Worm (Caenorhabditis elegans) whole organism, mixed stage, embryonic: Measurements from ENCODE around the gene srh-293.

ENCODE experiments used
- elt-3 ChIP-seq: fragments of 150-350 bp; optimal IDR thresholded peaks from 2 replicates; lab custom pipeline; 2014; ENCODE audit warnings: missing biosample characterization, missing genetic modification characterization
- nhr-237 ChIP-seq: fragments of 150-350 bp; optimal IDR thresholded peaks from 2 replicates; lab custom pipeline; 2014; ENCODE audit warnings: missing biosample characterization, missing genetic modification characterization
- snpc-4 ChIP-seq: fragments of 150-350 bp; optimal IDR thresholded peaks from 2 replicates; lab custom pipeline; 2014; ENCODE audit warnings: missing biosample characterization, missing genetic modification characterization
- unc-62 ChIP-seq: fragments of 150-350 bp; optimal IDR thresholded peaks from 2 replicates; lab custom pipeline; 2014; ENCODE audit warnings: missing biosample characterization, missing genetic modification reagents, missing genetic modification characterization

- no peak for TF ChIP-seq snpc-4
- no peak for TF ChIP-seq elt-3 (tag; lab: Kevin White, UChicago)
- no peak for TF ChIP-seq unc-62 (GFP tag; lab: Kevin White, UChicago)
- TF ChIP-seq nhr-237 (tag; lab: Kevin White, UChicago) = no peak
Measured at ce11 chrV:15885967-15886366, 20.0 kb downstream of the srh-293 start, which contains the start of gene T06C12.9.
